Worm (Caenorhabditis elegans): Measurements from ENCODE around the gene H32C10.1.
A peak's percentile ranks its signal among the peaks of the same experiment; 100 is the strongest.

H32C10.1 gene

ce11 chrIV:5964286-5964685 lies 30.1 kb downstream of the H32C10.1 start:
- TF ChIP-seq unc-62 (GFP tag; optimal IDR thresholded peaks at IDR 0.05) (peak; percentile 62), nhr-2 (tag; optimal IDR thresholded peaks at IDR 0.05) (peak; percentile 21), nhr-28 (tag; optimal IDR thresholded peaks at IDR 0.05) (no peak), ces-1 (GFP tag; optimal IDR thresholded peaks at IDR 0.05) (no peak), ceh-39 (tag; optimal IDR thresholded peaks at IDR 0.05) (peak; percentile 28), hlh-1 (tag; optimal IDR thresholded peaks at IDR 0.05) (peak; percentile 62), lin-32 (GFP tag; optimal IDR thresholded peaks at IDR 0.05) (no peak)

- TF ChIP-seq ces-1 (GFP tag; optimal IDR thresholded peaks at IDR 0.05), result peak; percentile 63
- TF ChIP-seq mls-2 (tag; optimal IDR thresholded peaks at IDR 0.05), result peak; percentile 86
- TF ChIP-seq nhr-2 (tag; optimal IDR thresholded peaks at IDR 0.05), result no peak
- TF ChIP-seq drap-1 (GFP tag; optimal IDR thresholded peaks at IDR 0.05), result peak; percentile 92
- TF ChIP-seq snpc-4 (tag; optimal IDR thresholded peaks at IDR 0.05), result no peak
- no peak for TF ChIP-seq zip-8 (tag; optimal IDR thresholded peaks at IDR 0.05)
- no peak for TF ChIP-seq nhr-76 (tag; optimal IDR thresholded peaks at IDR 0.05)
- TF ChIP-seq mep-1 (tag; optimal IDR thresholded peaks at IDR 0.05), result peak; percentile 79
- peak; percentile 27 for TF ChIP-seq ztf-11 (tag; optimal IDR thresholded peaks at IDR 0.05)
- TF ChIP-seq pha-4 (tag; optimal IDR thresholded peaks at IDR 0.05), result peak; percentile 69
- peak; percentile 9 for TF ChIP-seq ceh-39 (tag; optimal IDR thresholded peaks at IDR 0.05)
- TF ChIP-seq ceh-43 (GFP tag; optimal IDR thresholded peaks at IDR 0.05), result peak; percentile 67
- peak; percentile 24 for TF ChIP-seq unc-39 (tag; optimal IDR thresholded peaks at IDR 0.05)
- peak; percentile 40 for TF ChIP-seq tbx-8 (GFP tag; optimal IDR thresholded peaks at IDR 0.05)
- TF ChIP-seq sptf-1 (tag; optimal IDR thresholded peaks at IDR 0.05), result peak; percentile 92
- TF ChIP-seq ham-2 (GFP tag; optimal IDR thresholded peaks at IDR 0.05), result peak; percentile 85
- TF ChIP-seq nhr-237 (tag; optimal IDR thresholded peaks at IDR 0.05), result no peak
- TF ChIP-seq hlh-1 (tag; optimal IDR thresholded peaks at IDR 0.05), result peak; percentile 39
- no peak for TF ChIP-seq elt-3 (tag; optimal IDR thresholded peaks at IDR 0.05)
- peak; percentile 92 for TF ChIP-seq cnd-1 (tag; optimal IDR thresholded peaks at IDR 0.05)
- no peak for TF ChIP-seq elt-1 (tag; optimal IDR thresholded peaks at IDR 0.05; ENCODE audit: borderline replicate concordance, insufficient read depth)
- TF ChIP-seq blmp-1 (tag; optimal IDR thresholded peaks at IDR 0.05), result no peak
- peak; percentile 89 for TF ChIP-seq M03D4.4 (tag; optimal IDR thresholded peaks at IDR 0.05)
- TF ChIP-seq nhr-28 (tag; optimal IDR thresholded peaks at IDR 0.05), result peak; percentile 57
- TF ChIP-seq nhr-12 (tag; optimal IDR thresholded peaks at IDR 0.05), result no peak
- TF ChIP-seq lsy-2 (tag; optimal IDR thresholded peaks at IDR 0.05), result peak; percentile 19
- TF ChIP-seq bed-3 (GFP tag; optimal IDR thresholded peaks at IDR 0.05), result peak; percentile 67
- peak; percentile 39 for TF ChIP-seq unc-62 (GFP tag; optimal IDR thresholded peaks at IDR 0.05)
- TF ChIP-seq flh-1 (GFP tag; optimal IDR thresholded peaks at IDR 0.05), result peak; percentile 61
- peak; percentile 91 for TF ChIP-seq ceh-83 (GFP tag; optimal IDR thresholded peaks at IDR 0.05)
- peak; percentile 97 for TF ChIP-seq unc-120 (tag; optimal IDR thresholded peaks at IDR 0.05; ENCODE audit: poor library complexity, severe bottlenecking)
- TF ChIP-seq sem-2 (GFP tag; optimal IDR thresholded peaks at IDR 0.05), result peak; percentile 79
- no peak for TF ChIP-seq mab-5 (tag; optimal IDR thresholded peaks at IDR 0.05)
- TF ChIP-seq lin-32 (GFP tag; optimal IDR thresholded peaks at IDR 0.05), result peak; percentile 76
- no peak for TF ChIP-seq lin-13 (tag; optimal IDR thresholded peaks at IDR 0.05)
Measured at ce11 chrIV:5967035-5967499, 32.9 kb downstream of the H32C10.1 start.

- TF ChIP-seq cnd-1 (tag; optimal IDR thresholded peaks at IDR 0.05), result peak; percentile 88
- no peak for TF ChIP-seq lsy-2 (tag; optimal IDR thresholded peaks at IDR 0.05)
- peak; percentile 80 for TF ChIP-seq ces-1 (GFP tag; optimal IDR thresholded peaks at IDR 0.05)
- no peak for TF ChIP-seq nhr-12 (tag; optimal IDR thresholded peaks at IDR 0.05)
- no peak for TF ChIP-seq zip-8 (tag; optimal IDR thresholded peaks at IDR 0.05)
- no peak for TF ChIP-seq bed-3 (GFP tag; optimal IDR thresholded peaks at IDR 0.05)
- TF ChIP-seq unc-62 (GFP tag; optimal IDR thresholded peaks at IDR 0.05), result peak; percentile 13
- TF ChIP-seq tbx-8 (GFP tag; optimal IDR thresholded peaks at IDR 0.05), result no peak
- no peak for TF ChIP-seq mab-5 (tag; optimal IDR thresholded peaks at IDR 0.05)
- no peak for TF ChIP-seq sptf-1 (tag; optimal IDR thresholded peaks at IDR 0.05)
- TF ChIP-seq lin-13 (tag; optimal IDR thresholded peaks at IDR 0.05), result no peak
- TF ChIP-seq ceh-43 (GFP tag; optimal IDR thresholded peaks at IDR 0.05), result no peak
- TF ChIP-seq elt-1 (tag; optimal IDR thresholded peaks at IDR 0.05; ENCODE audit: borderline replicate concordance, insufficient read depth), result no peak
- peak; percentile 48 for TF ChIP-seq ztf-11 (tag; optimal IDR thresholded peaks at IDR 0.05)
- TF ChIP-seq snpc-4 (tag; optimal IDR thresholded peaks at IDR 0.05), result no peak
- TF ChIP-seq mep-1 (tag; optimal IDR thresholded peaks at IDR 0.05), result peak; percentile 18
- no peak for TF ChIP-seq M03D4.4 (tag; optimal IDR thresholded peaks at IDR 0.05)
- peak; percentile 65 for TF ChIP-seq hlh-1 (tag; optimal IDR thresholded peaks at IDR 0.05)
- TF ChIP-seq lin-32 (GFP tag; optimal IDR thresholded peaks at IDR 0.05), result peak; percentile 25
- no peak for TF ChIP-seq mls-2 (tag; optimal IDR thresholded peaks at IDR 0.05)
- peak; percentile 23 for TF ChIP-seq unc-39 (tag; optimal IDR thresholded peaks at IDR 0.05)
Measured at ce11 chrIV:5970526-5970925, 36.4 kb downstream of the H32C10.1 start.
